Worm (Caenorhabditis elegans): ENCODE measurements around the gene K09F6.11.

The K09F6.11 gene

DNA sequence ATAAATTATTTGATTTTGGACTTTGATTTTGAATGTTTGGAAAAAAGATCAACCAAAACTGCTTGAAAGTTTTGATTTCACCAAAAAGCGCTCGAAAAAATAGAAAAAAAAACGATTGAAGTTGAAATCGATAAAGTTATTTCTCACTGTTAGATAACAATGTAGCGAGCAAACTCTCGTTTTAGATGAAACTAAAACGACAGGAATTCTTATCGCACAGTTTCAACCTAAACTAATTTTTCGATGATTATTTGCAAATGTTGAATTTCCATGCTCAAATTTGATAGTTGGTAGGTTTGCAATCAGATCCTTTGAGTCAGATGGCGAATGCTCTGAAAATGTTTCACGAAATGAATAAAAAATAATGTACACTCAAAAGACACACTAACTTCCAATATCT lies 12.6 kb downstream of the K09F6.11 start:
- TF ChIP-seq K11D2.4 (GFP tag; IDR thresholded peaks at IDR 0.05) (no peak), dox-1 (GFP tag; IDR thresholded peaks at IDR 0.05) (no peak), ztf-3 (GFP tag; optimal IDR thresholded peaks at IDR 0.05) (no peak), nhr-80 (tag; optimal IDR thresholded peaks at IDR 0.05) (peak; percentile 48), Y79H2A.3 (GFP tag; conservative IDR thresholded peaks at IDR 0.05) (no peak), xnd-1 (tag; optimal IDR thresholded peaks at IDR 0.05) (no peak), nhr-179 (tag; optimal IDR thresholded peaks at IDR 0.05) (no peak)

DNA sequence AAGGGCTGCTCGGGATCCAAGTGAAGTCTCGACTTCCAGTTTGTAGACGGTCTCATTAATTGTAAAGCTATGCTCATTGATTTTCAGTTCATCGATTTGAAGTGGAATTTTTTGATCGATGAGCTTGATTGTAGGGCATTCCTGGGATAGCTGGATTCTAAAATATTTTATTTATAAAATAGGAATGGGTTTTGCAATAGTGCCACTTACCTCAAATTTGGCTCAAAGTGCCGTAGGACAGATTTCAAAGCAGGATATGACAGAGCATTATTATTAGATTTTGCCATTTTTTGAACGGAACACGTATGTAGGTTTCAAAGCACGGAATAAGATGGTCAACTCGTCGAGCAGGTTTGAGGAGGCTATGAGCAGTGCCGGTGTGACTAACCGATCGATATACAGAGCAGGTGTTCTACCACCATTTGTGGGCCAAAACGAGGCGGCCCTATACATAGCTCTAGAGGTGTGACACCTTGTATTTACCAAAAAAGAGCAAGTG lies 15.9 kb downstream of the K09F6.11 start, which contains the start of gene fbxc-25:
Gene fbxc-25 (minus strand): TSS at position 449 of the 499 bp plus-strand sequence.
- TF ChIP-seq sdz-38 (tag; optimal IDR thresholded peaks at IDR 0.05) (no peak), pha-4 (tag; optimal IDR thresholded peaks at IDR 0.05) (no peak)

DNA sequence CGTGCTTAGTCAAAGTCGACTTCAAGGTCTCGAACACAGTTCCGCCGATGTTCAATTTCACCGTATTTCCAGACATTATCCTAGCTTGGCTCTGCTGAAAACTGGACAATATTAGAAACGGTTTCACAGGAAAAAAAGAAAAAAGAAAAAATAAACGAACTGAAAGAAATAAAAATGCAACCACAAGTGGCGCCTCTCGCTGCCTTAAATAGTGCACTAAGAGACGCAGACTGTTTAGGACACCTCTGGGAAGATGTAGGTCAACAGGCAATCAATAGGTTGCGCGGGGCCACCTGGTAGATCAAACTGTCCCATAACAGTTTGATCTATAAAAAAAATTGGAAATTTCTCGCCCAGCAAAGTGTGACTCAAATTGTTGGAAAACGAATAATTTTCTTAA lies 18.8 kb downstream of the K09F6.11 start, which contains the start of gene B0281.4:
Gene B0281.4 (minus strand): TSS at position 101 of the 400 bp plus-strand sequence.
- no peak for TF ChIP-seq ekl-4 (GFP tag; IDR thresholded peaks at IDR 0.05)
- no peak for TF ChIP-seq ceh-91 (GFP tag; IDR thresholded peaks at IDR 0.05)
- TF ChIP-seq rpc-1 (optimal IDR thresholded peaks at IDR 0.05) = no peak
- no peak for TF ChIP-seq rpc-1 (tag; optimal IDR thresholded peaks at IDR 0.05)
- TF ChIP-seq aptf-3 (GFP tag; IDR thresholded peaks at IDR 0.05) = no peak
- no peak for TF ChIP-seq ceh-27 (GFP tag; optimal IDR thresholded peaks at IDR 0.05)
- TF ChIP-seq him-1 (tag; optimal IDR thresholded peaks at IDR 0.05) = no peak
- no peak for TF ChIP-seq ZK185.1 (tag; optimal IDR thresholded peaks at IDR 0.05; ENCODE audit: poor library complexity, severe bottlenecking)
- TF ChIP-seq attf-5 (GFP tag; optimal IDR thresholded peaks at IDR 0.05) = no peak
- no peak for TF ChIP-seq hlh-12 (tag; optimal IDR thresholded peaks at IDR 0.05)
- TF ChIP-seq rec-8 (tag; optimal IDR thresholded peaks at IDR 0.05) = no peak
- no peak for TF ChIP-seq ztf-3 (GFP tag; optimal IDR thresholded peaks at IDR 0.05)
- TF ChIP-seq pha-4 (tag; optimal IDR thresholded peaks at IDR 0.05) = no peak

DNA sequence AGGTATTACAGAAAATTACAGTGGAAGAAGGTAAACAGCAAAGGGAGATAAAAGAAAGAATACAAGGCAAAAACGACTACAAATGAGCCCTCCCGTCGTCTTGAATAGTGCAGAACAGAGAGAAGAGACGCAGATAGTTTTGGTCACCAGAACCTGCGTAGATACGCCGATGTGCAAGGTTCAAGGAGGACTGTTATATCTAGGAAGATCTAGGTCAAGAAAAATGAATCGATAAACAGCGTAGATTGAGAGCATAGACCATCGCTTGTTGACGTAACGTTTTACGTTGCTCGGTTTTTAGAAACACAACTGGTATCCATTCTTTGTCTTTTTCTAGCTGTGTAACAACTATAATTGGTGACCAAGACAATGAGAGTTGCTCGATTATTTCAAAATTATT lies 20.9 kb downstream of the K09F6.11 start, which contains the start of gene B0281.5:
Gene B0281.5 (minus strand): TSS at position 101 of the 400 bp plus-strand sequence.
- TF ChIP-seq tbp1 (GFP tag; optimal IDR thresholded peaks at IDR 0.05) (no peak), hlh-26 (GFP tag; conservative IDR thresholded peaks at IDR 0.05) (no peak), nhr-90 (tag; optimal IDR thresholded peaks at IDR 0.05) (no peak), xnd-1 (tag; optimal IDR thresholded peaks at IDR 0.05) (no peak), egrh-3 (GFP tag; IDR thresholded peaks at IDR 0.05) (no peak), K11D2.4 (GFP tag; IDR thresholded peaks at IDR 0.05) (no peak), hrde-1 (tag; optimal IDR thresholded peaks at IDR 0.05; ENCODE audit: borderline replicate concordance) (no peak), ccch-3 (GFP tag; optimal IDR thresholded peaks at IDR 0.05) (no peak), snpc-4 (GFP tag; optimal IDR thresholded peaks at IDR 0.05) (no peak), snpc-4 (tag; optimal IDR thresholded peaks at IDR 0.05) (no peak), F23B12.7 (tag; optimal IDR thresholded peaks at IDR 0.05; ENCODE audit: insufficient read depth) (no peak), T07F8.4 (tag; optimal IDR thresholded peaks at IDR 0.05) (no peak), Y53F4B.3 (GFP tag; IDR thresholded peaks at IDR 0.05) (no peak), egl-44 (GFP tag; IDR thresholded peaks at IDR 0.05) (no peak), lsy-27 (tag; optimal IDR thresholded peaks at IDR 0.05; ENCODE audit: borderline replicate concordance, insufficient read depth) (no peak), F39B2.1 (GFP tag; IDR thresholded peaks at IDR 0.05) (no peak), ZK185.1 (tag; optimal IDR thresholded peaks at IDR 0.05; ENCODE audit: poor library complexity, severe bottlenecking) (no peak), C06A6.2 (GFP tag; conservative IDR thresholded peaks at IDR 0.05) (no peak), ceh-79 (tag; optimal IDR thresholded peaks at IDR 0.05) (no peak), mcd-1 (GFP tag; IDR thresholded peaks at IDR 0.05) (no peak)
